Worm (Caenorhabditis elegans) whole organism, young adult: ENCODE measurements around the gene T22B2.1.

Experiments used
- C06A6.2 ChIP-seq: fragments of 200-800 bp; sonication (Bioruptor generic); conservative IDR thresholded peaks from 2 replicates; pipeline ENCODE4 v1.3.6; 2022; ENCODE audit warnings: missing genetic modification characterization, missing compliant biosample characterization
- F10E7.11 ChIP-seq: sonication (generic microtip); optimal IDR thresholded peaks from 2 replicates; lab custom pipeline; 2017; ENCODE audit warnings: mild to moderate bottlenecking, missing genetic modification characterization, moderate library complexity, missing compliant biosample characterization
- F22D6.2 ChIP-seq: sonication (generic microtip); optimal IDR thresholded peaks from 2 replicates; lab custom pipeline; 2016; ENCODE audit warnings: mild to moderate bottlenecking, missing genetic modification characterization, missing compliant biosample characterization
- F39B2.1 ChIP-seq: fragments of 200-800 bp; sonication (Bioruptor generic); IDR thresholded peaks from 2 replicates; pipeline ENCODE4 v1.3.6; 2022; ENCODE audit warnings: missing genetic modification reagents, missing genetic modification characterization, missing compliant biosample characterization
- F49E8.2 ChIP-seq: sonication (generic microtip); optimal IDR thresholded peaks from 3 replicates; lab custom pipeline; 2017; ENCODE audit warnings: missing genetic modification characterization, mild to moderate bottlenecking, missing compliant biosample characterization, antibody characterized with exemption, moderate library complexity; ENCODE audit not compliant: insufficient read depth
- F57C9.4 ChIP-seq: sonication (generic microtip); optimal IDR thresholded peaks from 2 replicates; lab custom pipeline; 2017; ENCODE audit warnings: mild to moderate bottlenecking, missing genetic modification characterization, missing compliant biosample characterization
- K11D2.4 ChIP-seq: fragments of 200-800 bp; sonication (Bioruptor generic); IDR thresholded peaks from 2 replicates; pipeline ENCODE4 v1.3.6; 2022; ENCODE audit warnings: missing genetic modification reagents, missing genetic modification characterization, missing compliant biosample characterization
- K12H6.12 ChIP-seq: fragments of 200-800 bp; sonication (Bioruptor generic); optimal IDR thresholded peaks from 2 replicates; lab custom pipeline; 2018; ENCODE audit warnings: mild to moderate bottlenecking, missing genetic modification characterization, missing compliant biosample characterization
- T07F8.4 ChIP-seq: sonication (generic microtip); optimal IDR thresholded peaks from 2 replicates; lab custom pipeline; 2016; ENCODE audit warnings: mild to moderate bottlenecking, missing genetic modification characterization, moderate library complexity, missing compliant biosample characterization
- T26A5.8 ChIP-seq: sonication (generic microtip); optimal IDR thresholded peaks from 2 replicates; lab custom pipeline; 2016; ENCODE audit warnings: missing genetic modification characterization, missing compliant biosample characterization
- Y53G8AR.9 ChIP-seq: fragments of 200-800 bp; sonication (Bioruptor generic); conservative IDR thresholded peaks from 2 replicates; pipeline ENCODE4 v1.3.6; 2022; ENCODE audit warnings: missing genetic modification reagents, missing genetic modification characterization, missing compliant biosample characterization
- Y95B8A.8 ChIP-seq: fragments of 200-800 bp; sonication (Bioruptor generic); IDR thresholded peaks from 2 replicates; pipeline ENCODE4 v1.3.6; 2022; ENCODE audit warnings: missing genetic modification reagents, missing genetic modification characterization, missing compliant biosample characterization
- ama-1 ChIP-seq, 3 experiments: fragments of 150-350 bp in 1 of 3; sonication (generic microtip) in 2 of 3; optimal IDR thresholded peaks; 2 replicates each; lab custom pipeline; 2014 to 2018; ENCODE audit warnings: missing biosample characterization in 2 of 3, missing genetic modification characterization in 2 of 3, missing genetic modification reagents in 2 of 3
- bed-1 ChIP-seq: fragments of 200-800 bp; sonication (Bioruptor generic); IDR thresholded peaks from 2 replicates; pipeline ENCODE4 v1.3.6; 2022; ENCODE audit warnings: missing genetic modification reagents, missing genetic modification characterization, missing compliant biosample characterization
- ccch-3 ChIP-seq: fragments of 200-800 bp; sonication (Bioruptor generic); optimal IDR thresholded peaks from 2 replicates; lab custom pipeline; 2018; ENCODE audit warnings: mild to moderate bottlenecking, missing genetic modification characterization, missing compliant biosample characterization
- ceh-40 ChIP-seq: fragments of 200-800 bp; sonication (Bioruptor generic); IDR thresholded peaks from 2 replicates; pipeline ENCODE4 v1.3.6; 2022; ENCODE audit warnings: missing genetic modification characterization, missing compliant biosample characterization
- ceh-58 ChIP-seq: fragments of 200-800 bp; sonication (Bioruptor generic); IDR thresholded peaks from 2 replicates; pipeline ENCODE4 v1.3.6; 2022; ENCODE audit warnings: missing genetic modification characterization, missing compliant biosample characterization
- dox-1 ChIP-seq: fragments of 200-800 bp; sonication (Bioruptor generic); IDR thresholded peaks from 2 replicates; pipeline ENCODE4 v1.3.6; 2022; ENCODE audit warnings: missing genetic modification reagents, missing genetic modification characterization, missing compliant biosample characterization
- fkh-3 ChIP-seq: sonication (generic microtip); optimal IDR thresholded peaks from 2 replicates; lab custom pipeline; 2016; ENCODE audit warnings: mild to moderate bottlenecking, missing genetic modification characterization, missing compliant biosample characterization
- gei-17 ChIP-seq: fragments of 200-800 bp; sonication (Bioruptor generic); optimal IDR thresholded peaks from 2 replicates; lab custom pipeline; 2018; ENCODE audit warnings: mild to moderate bottlenecking, missing genetic modification characterization, missing compliant biosample characterization
- hlh-12 ChIP-seq: sonication (generic microtip); optimal IDR thresholded peaks from 2 replicates; lab custom pipeline; 2016; ENCODE audit warnings: missing genetic modification characterization, missing compliant biosample characterization
- hmg-1.2 ChIP-seq: fragments of 200-800 bp; sonication (Bioruptor generic); IDR thresholded peaks from 2 replicates; pipeline ENCODE4 v1.3.6; 2022; ENCODE audit warnings: missing genetic modification reagents, missing genetic modification characterization, missing compliant biosample characterization
- hrde-1 ChIP-seq: sonication (generic microtip); optimal IDR thresholded peaks from 2 replicates; lab custom pipeline; 2016; ENCODE audit warnings: missing genetic modification characterization, mild to moderate bottlenecking, missing compliant biosample characterization, moderate library complexity, missing genotype, missing genetic modification reagents, borderline replicate concordance
- lin-26 ChIP-seq: fragments of 200-800 bp; sonication (Bioruptor generic); IDR thresholded peaks from 2 replicates; pipeline ENCODE4 v1.3.6; 2022; ENCODE audit warnings: missing genetic modification reagents, missing genetic modification characterization, missing compliant biosample characterization
- lin-35 ChIP-seq, 3 experiments: fragments of 150-350 bp in 2 of 3; sonication (generic microtip) in 1 of 3; optimal IDR thresholded peaks; 2 replicates each; lab custom pipeline; 2014 to 2018; ENCODE audit warnings: missing biosample characterization in 3 of 3, missing genetic modification characterization in 3 of 3, missing genetic modification reagents in 3 of 3
- lin-40 ChIP-seq: sonication (generic microtip); optimal IDR thresholded peaks from 2 replicates; lab custom pipeline; 2016; ENCODE audit warnings: missing genetic modification characterization, mild to moderate bottlenecking, missing compliant biosample characterization, missing genotype, missing genetic modification reagents
- mcd-1 ChIP-seq: fragments of 200-800 bp; sonication (Bioruptor generic); IDR thresholded peaks from 2 replicates; pipeline ENCODE4 v1.3.6; 2022; ENCODE audit warnings: missing genetic modification reagents, missing genetic modification characterization, missing compliant biosample characterization
- nfyb-1 ChIP-seq: fragments of 200-800 bp; sonication (Bioruptor generic); IDR thresholded peaks from 2 replicates; pipeline ENCODE4 v1.3.6; 2022; ENCODE audit warnings: missing genetic modification reagents, missing genetic modification characterization, missing compliant biosample characterization
- nhr-120 ChIP-seq: fragments of 200-800 bp; sonication (Bioruptor generic); IDR thresholded peaks from 2 replicates; pipeline ENCODE4 v1.3.6; 2022; ENCODE audit warnings: missing genetic modification characterization, missing compliant biosample characterization
- pbrm-1 ChIP-seq: fragments of 200-800 bp; sonication (Bioruptor generic); IDR thresholded peaks from 2 replicates; pipeline ENCODE4 v1.3.6; 2022; ENCODE audit warnings: missing genetic modification reagents, missing genetic modification characterization, missing compliant biosample characterization
- sdz-38 ChIP-seq: sonication (generic microtip); optimal IDR thresholded peaks from 2 replicates; lab custom pipeline; 2016; ENCODE audit warnings: missing genotype, missing genetic modification characterization, missing compliant biosample characterization
- sea-2 ChIP-seq: fragments of 200-800 bp; sonication (Bioruptor generic); IDR thresholded peaks from 2 replicates; pipeline ENCODE4 v1.3.6; 2022; ENCODE audit warnings: missing genetic modification characterization, missing compliant biosample characterization
- tbx-9 ChIP-seq: sonication (generic microtip); optimal IDR thresholded peaks from 2 replicates; lab custom pipeline; 2016; ENCODE audit warnings: borderline replicate concordance, missing genetic modification characterization, inconsistent platforms, missing compliant biosample characterization
- tlf-1 ChIP-seq: fragments of 200-800 bp; sonication (Bioruptor generic); optimal IDR thresholded peaks from 2 replicates; lab custom pipeline; 2018; ENCODE audit warnings: mild to moderate bottlenecking, missing genetic modification characterization, missing compliant biosample characterization
- unc-62 ChIP-seq: fragments of 150-350 bp; optimal IDR thresholded peaks from 2 replicates; lab custom pipeline; 2014; ENCODE audit warnings: missing biosample characterization, missing genetic modification reagents, missing genetic modification characterization
- zfh-2 ChIP-seq: fragments of 200-800 bp; sonication (Bioruptor generic); conservative IDR thresholded peaks from 2 replicates; pipeline ENCODE4 v1.3.6; 2022; ENCODE audit warnings: missing genetic modification reagents, missing genetic modification characterization, missing compliant biosample characterization
- ztf-18 ChIP-seq: sonication (generic microtip); optimal IDR thresholded peaks from 2 replicates; lab custom pipeline; 2016; ENCODE audit warnings: missing genotype, mild to moderate bottlenecking, missing genetic modification characterization, missing compliant biosample characterization
- ztf-22 ChIP-seq: fragments of 200-800 bp; sonication (Bioruptor generic); optimal IDR thresholded peaks from 2 replicates; lab custom pipeline; 2018; ENCODE audit warnings: mild to moderate bottlenecking, missing genetic modification characterization, moderate library complexity, missing compliant biosample characterization
- ztf-26 ChIP-seq: sonication (generic microtip); optimal IDR thresholded peaks from 2 replicates; lab custom pipeline; 2017; ENCODE audit warnings: missing genetic modification characterization, missing compliant biosample characterization
- ztf-3 ChIP-seq: fragments of 200-800 bp; sonication (Bioruptor generic); optimal IDR thresholded peaks from 2 replicates; lab custom pipeline; 2018; ENCODE audit warnings: mild to moderate bottlenecking, missing genetic modification characterization, missing compliant biosample characterization

The T22B2.1 gene

DNA sequence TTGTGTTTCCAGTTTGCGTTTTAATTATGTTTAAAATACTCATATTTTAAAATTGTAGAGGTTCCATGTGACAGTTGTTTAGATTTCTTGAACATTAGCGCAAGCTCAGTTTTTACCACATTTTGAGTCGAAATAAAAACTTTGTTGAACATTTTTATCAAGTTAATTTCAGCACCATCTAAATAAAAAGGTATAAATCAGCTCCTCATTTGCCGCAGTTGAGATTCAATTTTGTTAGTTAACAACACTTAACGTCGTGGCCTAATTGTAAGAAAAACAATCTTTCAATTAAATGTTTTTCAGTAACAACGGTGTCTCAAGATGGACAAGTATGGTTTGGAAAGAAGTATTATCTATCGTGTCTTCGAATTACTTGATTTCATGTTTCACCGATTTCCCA is 5.1 kb upstream of the T22B2.1 start:
- TF ChIP-seq F57C9.4 (tag; lab: Kevin White, UChicago) (no peak), pbrm-1 (GFP tag; lab: Robert Waterston, UW) (no peak), Y53G8AR.9 (GFP tag; lab: Robert Waterston, UW) (no peak), ztf-26 (tag; lab: Kevin White, UChicago) (no peak), unc-62 (no peak), T07F8.4 (tag; lab: Kevin White, UChicago) (no peak), lin-26 (GFP tag; lab: Robert Waterston, UW) (no peak), K11D2.4 (GFP tag; lab: Robert Waterston, UW) (no peak), ztf-3 (no peak), gei-17 (GFP tag; lab: Kevin White, UChicago) (no peak), fkh-3 (tag; lab: Kevin White, UChicago) (no peak), C06A6.2 (GFP tag; lab: Robert Waterston, UW) (no peak), hrde-1 (tag; lab: Kevin White, UChicago) (no peak), F39B2.1 (GFP tag; lab: Robert Waterston, UW) (no peak), ztf-18 (no peak), tbx-9 (tag; lab: Kevin White, UChicago) (no peak)
- TF ChIP-seq, all 124 proteins: peak for 0

DNA sequence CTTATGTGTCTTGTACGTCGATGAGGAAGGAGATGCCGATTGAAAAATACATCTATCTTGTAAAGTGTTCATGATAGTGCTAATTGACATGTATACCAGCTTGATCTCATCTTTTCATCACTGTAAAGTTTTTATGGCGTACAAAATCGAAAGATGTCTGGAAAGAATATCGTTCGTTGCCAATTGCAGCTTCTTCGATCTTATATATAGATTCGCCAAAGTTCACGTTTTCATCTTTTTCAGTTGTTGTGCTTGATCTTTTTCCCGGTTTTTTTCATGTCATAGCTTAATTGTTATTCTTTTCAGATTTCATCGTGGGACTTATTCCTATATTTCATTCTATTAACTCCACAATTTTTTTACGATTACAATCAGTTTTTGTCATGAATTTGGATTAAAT is 5.5 kb downstream of the T22B2.1 start, which contains the start of gene adt-3:
Gene adt-3, plus strand, starts transcription at position 301 of the 400 bp plus-strand sequence.
- no peak for TF ChIP-seq tlf-1
- TF ChIP-seq, all 124 proteins: peak for 0

DNA sequence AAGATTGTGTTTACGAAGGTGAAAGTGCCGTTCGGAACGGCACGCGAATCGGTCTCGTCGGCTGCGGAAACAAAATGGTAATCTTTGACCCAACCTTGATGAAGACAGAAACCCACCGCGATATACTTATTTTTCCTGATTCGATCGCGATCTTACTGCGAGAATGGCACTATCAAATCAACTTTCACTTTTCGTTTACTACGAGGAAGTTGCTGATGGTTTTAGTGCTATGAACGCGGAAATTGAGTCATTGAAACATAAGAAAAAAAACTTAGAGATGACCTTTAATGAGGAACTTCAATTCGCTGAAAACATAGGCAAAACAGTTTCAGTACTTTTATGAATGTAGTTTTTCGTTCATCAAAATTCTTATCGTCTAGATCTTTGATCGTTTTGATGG is 6.8 kb downstream of the T22B2.1 start:
- TF ChIP-seq ama-1 (optimal IDR thresholded peaks at IDR 0.05; lab: Kevin White, UChicago) (no peak), ama-1 (GFP tag; optimal IDR thresholded peaks at IDR 0.05; lab: Kevin White, UChicago) (no peak), T26A5.8 (no peak), lin-35 (GFP tag; optimal IDR thresholded peaks at IDR 0.05; lab: Kevin White, UChicago) (no peak), tbx-9 (tag; lab: Kevin White, UChicago) (no peak), K12H6.12 (tag; lab: Kevin White, UChicago) (no peak), nfyb-1 (no peak), hrde-1 (tag; lab: Kevin White, UChicago) (no peak), T07F8.4 (tag; lab: Kevin White, UChicago) (no peak), lin-26 (GFP tag; lab: Robert Waterston, UW) (no peak)

DNA sequence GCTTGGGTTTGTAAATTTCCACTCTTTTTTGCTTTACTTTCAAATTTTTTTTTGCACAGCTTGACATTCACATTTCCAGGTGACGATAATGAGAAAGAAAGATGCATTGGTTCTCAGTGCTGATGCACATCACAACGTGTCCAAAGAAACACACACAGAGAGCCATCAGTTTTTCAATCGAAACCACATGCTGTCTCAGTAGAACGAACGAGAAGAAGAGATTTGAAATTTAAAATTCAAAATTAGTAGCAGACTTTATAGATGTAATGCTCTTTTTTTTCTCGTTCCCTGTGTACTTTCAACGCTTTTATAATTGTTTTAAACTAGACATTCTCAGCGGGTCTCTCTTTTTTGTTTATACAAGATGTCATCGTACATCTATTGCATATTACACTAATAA is 11.6 kb downstream of the T22B2.1 start:
- no peak for TF ChIP-seq hmg-1.2 (GFP tag; lab: Robert Waterston, UW)
- TF ChIP-seq K12H6.12 (tag; lab: Kevin White, UChicago): no peak
- no peak for TF ChIP-seq F22D6.2 (tag; lab: Kevin White, UChicago)
- no peak for TF ChIP-seq ztf-22 (GFP tag; lab: Kevin White, UChicago)
- TF ChIP-seq ceh-40 (GFP tag; lab: Robert Waterston, UW): no peak
- TF ChIP-seq mcd-1 (GFP tag; lab: Robert Waterston, UW): no peak
- TF ChIP-seq tlf-1: no peak

DNA sequence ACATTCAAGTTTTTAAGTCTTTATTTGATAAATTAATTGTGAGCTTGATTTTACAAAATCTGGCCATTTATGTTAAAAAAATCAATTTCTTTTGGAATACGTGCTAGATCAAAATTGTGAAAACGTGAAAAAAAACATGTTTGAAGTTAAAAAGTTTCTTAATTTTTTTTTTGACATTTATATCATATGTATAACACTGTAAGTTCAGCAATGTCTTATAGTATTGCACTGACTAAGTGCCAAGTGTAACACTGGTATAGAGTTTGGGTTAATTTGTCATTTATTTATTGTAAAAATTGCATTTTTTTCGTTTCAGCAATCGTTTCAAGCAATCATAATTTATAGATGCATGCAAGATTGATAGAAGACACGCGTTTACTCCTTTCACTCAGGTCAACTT is 12.0 kb downstream of the T22B2.1 start:
- TF ChIP-seq zfh-2 (GFP tag; lab: Robert Waterston, UW) (no peak), hlh-12 (tag; lab: Kevin White, UChicago) (no peak), Y95B8A.8 (GFP tag; lab: Robert Waterston, UW) (no peak), F49E8.2 (tag; lab: Kevin White, UChicago) (no peak), F10E7.11 (tag; lab: Kevin White, UChicago) (no peak), ceh-58 (GFP tag; lab: Robert Waterston, UW) (no peak), ccch-3 (GFP tag; lab: Kevin White, UChicago) (no peak), sea-2 (GFP tag; lab: Robert Waterston, UW) (no peak), lin-40 (no peak), dox-1 (GFP tag; lab: Robert Waterston, UW) (no peak), sdz-38 (tag; lab: Kevin White, UChicago) (no peak), bed-1 (GFP tag; lab: Robert Waterston, UW) (no peak), nhr-120 (GFP tag; lab: Robert Waterston, UW) (no peak)
